Fruit fly (Drosophila melanogaster) whole organism, embryonic: ENCODE measurements around the gene Naxd.

ENCODE experiments used
- Aef1 ChIP-seq: fragments of 200-800 bp; sonication (Bioruptor generic); IDR thresholded peaks from 3 replicates; pipeline ENCODE4 v1.3.6; 2022; ENCODE audit warnings: missing biosample characterization, missing genetic modification characterization
- B-H1 ChIP-seq: fragments of 200-800 bp; sonication (Bioruptor generic); IDR thresholded peaks from 3 replicates; pipeline ENCODE4 v1.3.6; 2022; ENCODE audit warnings: missing biosample characterization, missing genetic modification characterization
- CG10274 ChIP-seq: fragments of 200-800 bp; sonication (Bioruptor generic); optimal IDR thresholded peaks from 3 replicates; lab custom pipeline; 2017; ENCODE audit warnings: missing biosample characterization, mild to moderate bottlenecking, missing genetic modification characterization
- CG11398 ChIP-seq: fragments of 200-800 bp; sonication (Bioruptor generic); optimal IDR thresholded peaks from 2 replicates; lab custom pipeline; 2016; ENCODE audit warnings: missing biosample characterization, missing genetic modification characterization
- CG12071 ChIP-seq: fragments of 200-800 bp; sonication (Bioruptor generic); optimal IDR thresholded peaks from 3 replicates; lab custom pipeline; 2018; ENCODE audit warnings: missing biosample characterization, mild to moderate bottlenecking, missing genetic modification characterization
- CG12104 ChIP-seq: fragments of 200-800 bp; sonication (Bioruptor generic); optimal IDR thresholded peaks from 3 replicates; lab custom pipeline; 2016; ENCODE audit warnings: missing biosample characterization, missing genetic modification characterization
- CG13624 ChIP-seq: fragments of 200-800 bp; sonication (Bioruptor generic); optimal IDR thresholded peaks from 2 replicates; lab custom pipeline; 2016; ENCODE audit warnings: missing biosample characterization, missing genetic modification characterization
- CG17361 ChIP-seq: fragments of 200-800 bp; sonication (Bioruptor generic); IDR thresholded peaks from 3 replicates; pipeline ENCODE4 v1.3.6; 2022; ENCODE audit warnings: missing biosample characterization, missing genetic modification characterization
- CG17568 ChIP-seq: fragments of 200-800 bp; sonication (Bioruptor generic); optimal IDR thresholded peaks from 2 replicates; lab custom pipeline; 2018; ENCODE audit warnings: missing biosample characterization, mild to moderate bottlenecking, missing genetic modification characterization, moderate library complexity
- CG18599 ChIP-seq: fragments of 200-800 bp; sonication (Bioruptor generic); optimal IDR thresholded peaks from 3 replicates; lab custom pipeline; 2017; ENCODE audit warnings: missing biosample characterization, missing genetic modification characterization, mild to moderate bottlenecking, moderate library complexity, missing genetic modification reagents
- CG2712 ChIP-seq: fragments of 200-800 bp; optimal IDR thresholded peaks from 3 replicates; lab custom pipeline; 2019; ENCODE audit warnings: missing biosample characterization, mild to moderate bottlenecking, missing genetic modification characterization, moderate library complexity
- CG2875 ChIP-seq: fragments of 200-800 bp; sonication (Bioruptor generic); optimal IDR thresholded peaks from 2 replicates; lab custom pipeline; 2017; ENCODE audit warnings: missing biosample characterization, mild to moderate bottlenecking, missing genetic modification characterization, missing genetic modification reagents
- CG31365 ChIP-seq: fragments of 200-800 bp; sonication (Bioruptor generic); optimal IDR thresholded peaks from 2 replicates; lab custom pipeline; 2018; ENCODE audit warnings: missing biosample characterization, mild to moderate bottlenecking, missing genetic modification characterization
- CG4730 ChIP-seq: fragments of 200-800 bp; sonication (Bioruptor generic); IDR thresholded peaks from 2 replicates; pipeline ENCODE4 v1.3.6; 2022; ENCODE audit warnings: missing biosample characterization, missing genetic modification characterization
- CG6854 ChIP-seq: fragments of 200-800 bp; sonication (Bioruptor generic); optimal IDR thresholded peaks from 3 replicates; lab custom pipeline; 2017; ENCODE audit warnings: missing biosample characterization, mild to moderate bottlenecking, missing genetic modification characterization
- CG8765 ChIP-seq: fragments of 200-800 bp; sonication (Bioruptor generic); IDR thresholded peaks from 2 replicates; pipeline ENCODE4 v1.3.6; 2022; ENCODE audit warnings: missing biosample characterization, missing genetic modification characterization
- D ChIP-seq, 2 experiments: fragments of 200-800 bp in 1 of 2; fragments of >200 bp in 1 of 2; sonication (Bioruptor generic) in 1 of 2; optimal IDR thresholded peaks; 2 replicates in 1 of 2; 3 replicates in 1 of 2; lab custom pipeline; 2017; ENCODE audit warnings: mild to moderate bottlenecking in 1 of 2, missing biosample characterization in 1 of 2, missing genetic modification characterization in 1 of 2, missing genetic modification reagents in 1 of 2
- Dad ChIP-seq: fragments of 200-800 bp; sonication (Bioruptor generic); optimal IDR thresholded peaks from 3 replicates; lab custom pipeline; 2016; ENCODE audit warnings: missing biosample characterization, missing genetic modification characterization
- E2f1 ChIP-seq: fragments of 200-800 bp; sonication (Bioruptor generic); IDR thresholded peaks from 2 replicates; pipeline ENCODE4 v1.3.6; 2022; ENCODE audit warnings: missing biosample characterization, missing genetic modification characterization
- E2f2 ChIP-seq: fragments of 200-800 bp; sonication (Bioruptor generic); IDR thresholded peaks from 2 replicates; pipeline ENCODE4 v1.3.6; 2022; ENCODE audit warnings: missing biosample characterization, missing genetic modification characterization
- Eip74EF ChIP-seq, 2 experiments: fragments of 200-800 bp in 1 of 2; fragments of >200 bp in 1 of 2; sonication (Bioruptor generic) in 1 of 2; optimal IDR thresholded peaks; 2 replicates each; lab custom pipeline; 2017 to 2019; ENCODE audit warnings: missing biosample characterization in 2 of 2, missing genetic modification characterization in 2 of 2, mild to moderate bottlenecking in 1 of 2, moderate library complexity in 1 of 2
- Fer2 ChIP-seq: fragments of 200-800 bp; sonication (Bioruptor generic); optimal IDR thresholded peaks from 2 replicates; lab custom pipeline; 2018; ENCODE audit warnings: missing biosample characterization, mild to moderate bottlenecking, missing genetic modification characterization, moderate library complexity
- Hmx ChIP-seq: fragments of 200-800 bp; sonication (Bioruptor generic); optimal IDR thresholded peaks from 2 replicates; lab custom pipeline; 2016; ENCODE audit warnings: missing biosample characterization, missing genetic modification characterization
- Hr39 ChIP-seq: fragments of >200 bp; optimal IDR thresholded peaks from 2 replicates; lab custom pipeline; 2017
- Lhr ChIP-seq: fragments of 200-800 bp; sonication (Bioruptor generic); optimal IDR thresholded peaks from 3 replicates; lab custom pipeline; 2017; ENCODE audit warnings: mild to moderate bottlenecking, missing biosample characterization, missing genetic modification reagents, missing genetic modification characterization
- Opbp ChIP-seq: fragments of 200-800 bp; sonication (Bioruptor generic); IDR thresholded peaks from 3 replicates; pipeline ENCODE4 v1.3.6; 2022; ENCODE audit warnings: missing biosample characterization, missing genetic modification characterization; ENCODE audit not compliant: partially characterized antibody
- Stat92E ChIP-seq, 3 experiments: fragments of >200 bp in 2 of 3; fragments of 200-800 bp in 1 of 3; sonication (Bioruptor generic) in 1 of 3; optimal IDR thresholded peaks; 2 replicates each; lab custom pipeline; 2017 to 2019; ENCODE audit warnings: missing biosample characterization in 3 of 3, missing genetic modification characterization in 3 of 3, mild to moderate bottlenecking in 1 of 3, moderate library complexity in 1 of 3
- Vsx1 ChIP-seq: fragments of 200-800 bp; sonication (Bioruptor generic); optimal IDR thresholded peaks from 2 replicates; lab custom pipeline; 2017; ENCODE audit warnings: missing biosample characterization, mild to moderate bottlenecking, missing genetic modification characterization, missing genetic modification reagents
- ash1 ChIP-seq: fragments of 200-800 bp; sonication (Bioruptor generic); optimal IDR thresholded peaks from 2 replicates; lab custom pipeline; 2018; ENCODE audit warnings: missing biosample characterization, mild to moderate bottlenecking, missing genetic modification characterization
- chm ChIP-seq: fragments of 200-800 bp; sonication (Bioruptor generic); IDR thresholded peaks from 2 replicates; pipeline ENCODE4 v1.3.6; 2022; ENCODE audit warnings: missing biosample characterization, missing genetic modification characterization
- danr ChIP-seq: fragments of 200-800 bp; sonication (Bioruptor generic); IDR thresholded peaks from 2 replicates; pipeline ENCODE4 v1.3.6; 2022; ENCODE audit warnings: missing biosample characterization, missing genetic modification characterization
- ems ChIP-seq: fragments of 200-800 bp; sonication (Bioruptor generic); optimal IDR thresholded peaks from 3 replicates; lab custom pipeline; 2016; ENCODE audit warnings: missing biosample characterization, missing genetic modification characterization
- esg ChIP-seq: fragments of 200-800 bp; sonication (Bioruptor generic); conservative IDR thresholded peaks from 2 replicates; pipeline ENCODE4 v1.3.6; 2022; ENCODE audit warnings: missing biosample characterization, missing genetic modification characterization
- gce ChIP-seq: fragments of 200-800 bp; sonication (Bioruptor generic); IDR thresholded peaks from 3 replicates; pipeline ENCODE4 v1.3.6; 2022; ENCODE audit warnings: missing biosample characterization, missing genetic modification characterization
- gcm2 ChIP-seq: fragments of 200-800 bp; sonication (Bioruptor generic); optimal IDR thresholded peaks from 2 replicates; lab custom pipeline; 2016; ENCODE audit warnings: missing biosample characterization, missing genetic modification characterization
- grn ChIP-seq: fragments of 200-800 bp; sonication (Bioruptor generic); optimal IDR thresholded peaks from 3 replicates; lab custom pipeline; 2017; ENCODE audit warnings: missing biosample characterization, missing genetic modification characterization
- kah ChIP-seq: fragments of 200-800 bp; sonication (Bioruptor generic); optimal IDR thresholded peaks from 2 replicates; lab custom pipeline; 2018; ENCODE audit warnings: missing biosample characterization, mild to moderate bottlenecking, missing genetic modification characterization
- knrl ChIP-seq: fragments of 200-800 bp; sonication (Bioruptor generic); IDR thresholded peaks from 3 replicates; pipeline ENCODE4 v1.3.6; 2022; ENCODE audit warnings: missing biosample characterization, missing genetic modification characterization; ENCODE audit not compliant: partially characterized antibody
- lmd ChIP-seq: fragments of 200-800 bp; sonication (Bioruptor generic); IDR thresholded peaks from 2 replicates; pipeline ENCODE4 v1.3.6; 2022; ENCODE audit warnings: missing biosample characterization, missing genetic modification characterization
- lov ChIP-seq, 2 experiments: fragments of 200-800 bp in 1 of 2; fragments of >200 bp in 1 of 2; sonication (Bioruptor generic) in 1 of 2; IDR thresholded peaks in 1 of 2; optimal IDR thresholded peaks in 1 of 2; 2 replicates in 1 of 2; 3 replicates in 1 of 2; pipeline versions ENCODE4 v1.3.6 to Lab custom; 2017 to 2022; ENCODE audit warnings: missing biosample characterization in 1 of 2, missing genetic modification characterization in 1 of 2
- onecut ChIP-seq: fragments of 200-800 bp; sonication (Bioruptor generic); IDR thresholded peaks from 2 replicates; pipeline ENCODE4 v1.3.6; 2022; ENCODE audit warnings: missing biosample characterization, missing genetic modification characterization
- ro ChIP-seq: fragments of 200-800 bp; sonication (Bioruptor generic); IDR thresholded peaks from 2 replicates; pipeline ENCODE4 v1.3.6; 2022; ENCODE audit warnings: missing biosample characterization, missing genetic modification characterization
- scrt ChIP-seq: fragments of 200-800 bp; sonication (Bioruptor generic); optimal IDR thresholded peaks from 2 replicates; lab custom pipeline; 2018; ENCODE audit warnings: missing biosample characterization, mild to moderate bottlenecking, missing genetic modification characterization, moderate library complexity
- sob ChIP-seq: fragments of 200-800 bp; sonication (Bioruptor generic); IDR thresholded peaks from 2 replicates; pipeline ENCODE4 v1.3.6; 2022; ENCODE audit warnings: missing biosample characterization, missing genetic modification characterization
- tll ChIP-seq, 2 experiments: fragments of 200-800 bp in 1 of 2; fragments of >200 bp in 1 of 2; sonication (Bioruptor generic) in 1 of 2; optimal IDR thresholded peaks; 2 replicates each; lab custom pipeline; 2017 to 2019; ENCODE audit warnings: missing biosample characterization in 2 of 2, missing genetic modification characterization in 2 of 2, mild to moderate bottlenecking in 1 of 2, moderate library complexity in 1 of 2
- tup ChIP-seq: fragments of 200-800 bp; sonication (Bioruptor generic); optimal IDR thresholded peaks from 2 replicates; lab custom pipeline; 2016; ENCODE audit warnings: missing biosample characterization, mild to moderate bottlenecking, missing genetic modification characterization, moderate library complexity
- yki ChIP-seq: fragments of >200 bp; optimal IDR thresholded peaks from 3 replicates; lab custom pipeline; 2018

Gene Naxd

DNA sequence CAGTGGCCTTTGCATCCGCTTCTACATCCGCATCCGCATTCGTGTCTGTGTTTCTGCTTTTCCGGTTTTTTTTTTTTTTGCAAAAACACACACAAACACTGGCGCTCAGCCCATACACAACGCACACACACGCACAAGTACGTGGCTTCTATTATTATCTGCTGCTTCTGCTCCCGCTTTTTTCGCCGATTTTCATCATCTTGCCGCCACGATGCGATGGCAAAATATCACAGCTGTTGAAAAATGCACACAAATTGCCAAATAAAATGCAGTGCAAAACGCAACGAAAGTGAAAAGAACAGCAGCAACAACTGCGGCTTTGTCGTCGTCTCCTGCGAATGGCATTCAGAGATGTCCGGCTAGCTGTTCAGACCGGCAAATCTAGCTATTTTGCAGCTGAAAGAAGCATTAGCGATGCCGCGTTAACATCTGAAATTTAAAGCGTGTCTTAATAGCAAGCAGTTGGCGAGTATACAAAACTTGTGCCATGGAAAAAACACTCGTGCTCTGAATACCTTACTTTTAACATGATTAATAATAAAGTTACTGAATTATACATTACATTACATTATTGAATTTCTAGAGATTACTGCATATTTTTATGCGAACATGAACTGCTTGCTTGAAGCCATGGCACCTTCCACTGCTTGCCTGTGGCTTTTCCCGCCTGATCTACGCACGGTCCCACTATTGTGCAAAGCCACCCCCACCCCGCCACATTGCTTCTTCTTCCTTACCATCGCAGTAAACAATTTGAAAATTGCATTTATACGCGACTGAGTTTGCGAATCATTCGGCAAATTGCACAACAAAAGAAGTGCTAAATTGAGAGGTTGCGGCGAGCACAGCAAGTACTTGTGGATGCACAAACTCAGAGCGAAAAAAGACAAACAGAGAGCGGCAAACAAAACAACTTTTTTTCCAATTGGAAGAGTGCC lies 34.8 kb downstream of the Naxd start, which contains the start of the genes Ugt316A1 and Sfxn2 (continued):
- TF ChIP-seq CG8765 (0 out of 2 replicates have a peak, but pooled peaks have one; percentile 25), ash1 (GFP tag; lab: Kevin White, UChicago) (no peak), CG2712 (tag; lab: Kevin White, UChicago) (peak; percentile 61), yki (lab: Kevin White, UChicago) (peak; percentile 65), lmd (peak; percentile 35; the same call in 1 of the 2 replicates), CG11398 (GFP tag; lab: Kevin White, UChicago) (no peak), grn (GFP tag; lab: Kevin White, UChicago) (no peak), D (optimal IDR thresholded peaks at IDR 0.05; lab: Kevin White, UChicago) (no peak), D (GFP tag; optimal IDR thresholded peaks at IDR 0.05; lab: Kevin White, UChicago) (no peak), B-H1 (GFP tag; lab: Robert Waterston, UW) (0 out of 3 replicates have a peak, but pooled peaks have one; percentile 34), Vsx1 (GFP tag; lab: Kevin White, UChicago) (no peak), CG6854 (GFP tag; lab: Kevin White, UChicago) (no peak), tup (GFP tag; lab: Kevin White, UChicago) (peak; percentile 38), CG10274 (GFP tag; lab: Kevin White, UChicago) (no peak), knrl (GFP tag; lab: Robert Waterston, UW) (peak; percentile 70; the same call in 1 of the 3 replicates), E2f2 (GFP tag; lab: Robert Waterston, UW) (peak; percentile 64; the same call in 1 of the 2 replicates), Lhr (GFP tag; lab: Kevin White, UChicago) (peak; percentile 97), Aef1 (GFP tag; lab: Robert Waterston, UW) (peak; percentile 25; the same call in 2 of the 3 replicates), gce (GFP tag; lab: Robert Waterston, UW) (0 out of 3 replicates have a peak, but pooled peaks have one; percentile 28), danr (GFP tag; lab: Robert Waterston, UW) (no peak), Hmx (no peak), ems (peak; percentile 31), tll (GFP tag; optimal IDR thresholded peaks at IDR 0.05; lab: Kevin White, UChicago) (peak; percentile 34 to 89), CG13624 (peak; percentile 48), CG17361 (peak; percentile 71), CG31365 (tag; lab: Kevin White, UChicago) (peak; percentile 98), esg (no peak), kah (GFP tag; lab: Kevin White, UChicago) (no peak), CG4730 (no peak), Dad (GFP tag; lab: Kevin White, UChicago) (no peak), Stat92E (GFP tag; optimal IDR thresholded peaks at IDR 0.05; lab: Kevin White, UChicago) (peak in 1 of 3 experiments; percentile 56), sob (GFP tag; lab: Robert Waterston, UW) (0 out of 2 replicates have a peak, but pooled peaks have one; percentile 47), lov (optimal IDR thresholded peaks at IDR 0.05; lab: Kevin White, UChicago) (no peak), lov (GFP tag; IDR thresholded peaks at IDR 0.05; lab: Robert Waterston, UW) (no peak), CG12104 (no peak), CG18599 (GFP tag; lab: Kevin White, UChicago) (peak; percentile 15), ro (no peak), Eip74EF (GFP tag; optimal IDR thresholded peaks at IDR 0.05; lab: Kevin White, UChicago) (peak; percentile 64 to 75), Opbp (GFP tag; lab: Robert Waterston, UW) (no peak; the same call in 2 of the 3 replicates), E2f1 (GFP tag; lab: Robert Waterston, UW) (peak; percentile 20; the same call in 1 of the 2 replicates), Hr39 (no peak), onecut (GFP tag; lab: Robert Waterston, UW) (no peak), Fer2 (tag; lab: Kevin White, UChicago) (no peak), CG2875 (GFP tag; lab: Kevin White, UChicago) (no peak), CG17568 (GFP tag; lab: Kevin White, UChicago) (peak; percentile 40), CG12071 (GFP tag; lab: Kevin White, UChicago) (no peak), chm (GFP tag; lab: Robert Waterston, UW) (peak; percentile 34; the same call in 1 of the 2 replicates), gcm2 (GFP tag; lab: Kevin White, UChicago) (no peak), scrt (GFP tag; lab: Kevin White, UChicago) (peak; percentile 55)
